Worm (Caenorhabditis elegans) whole organism, young adult: Measurements from ENCODE around the gene F42A10.5.

Experiments
- B0019.2 ChIP-seq: fragments of 200-800 bp; sonication (Bioruptor generic); conservative IDR thresholded peaks from 2 replicates; pipeline ENCODE4 v1.3.6; 2022; ENCODE audit warnings: missing genetic modification reagents, missing genetic modification characterization, missing compliant biosample characterization
- B0035.1 ChIP-seq: sonication (generic microtip); optimal IDR thresholded peaks from 2 replicates; lab custom pipeline; 2016; ENCODE audit warnings: missing genetic modification characterization, mild to moderate bottlenecking, missing compliant biosample characterization, missing genotype, missing genetic modification reagents
- B0336.3 ChIP-seq: fragments of 200-800 bp; sonication (Bioruptor generic); IDR thresholded peaks from 2 replicates; pipeline ENCODE4 v1.3.6; 2022; ENCODE audit warnings: missing genetic modification characterization, missing compliant biosample characterization
- C17E4.6 ChIP-seq: fragments of 200-800 bp; sonication (Bioruptor generic); IDR thresholded peaks from 2 replicates; pipeline ENCODE4 v1.3.6; 2022; ENCODE audit warnings: missing genetic modification reagents, missing genetic modification characterization, missing compliant biosample characterization
- D2030.7 ChIP-seq: fragments of 200-800 bp; sonication (Bioruptor generic); IDR thresholded peaks from 2 replicates; pipeline ENCODE4 v1.3.6; 2022; ENCODE audit warnings: missing genetic modification reagents, missing genetic modification characterization, missing compliant biosample characterization
- F10E7.11 ChIP-seq: sonication (generic microtip); optimal IDR thresholded peaks from 2 replicates; lab custom pipeline; 2017; ENCODE audit warnings: mild to moderate bottlenecking, missing genetic modification characterization, moderate library complexity, missing compliant biosample characterization
- F57C9.4 ChIP-seq: sonication (generic microtip); optimal IDR thresholded peaks from 2 replicates; lab custom pipeline; 2017; ENCODE audit warnings: mild to moderate bottlenecking, missing genetic modification characterization, missing compliant biosample characterization
- K12H6.12 ChIP-seq: fragments of 200-800 bp; sonication (Bioruptor generic); optimal IDR thresholded peaks from 2 replicates; lab custom pipeline; 2018; ENCODE audit warnings: mild to moderate bottlenecking, missing genetic modification characterization, missing compliant biosample characterization
- Y53G8AR.9 ChIP-seq: fragments of 200-800 bp; sonication (Bioruptor generic); conservative IDR thresholded peaks from 2 replicates; pipeline ENCODE4 v1.3.6; 2022; ENCODE audit warnings: missing genetic modification reagents, missing genetic modification characterization, missing compliant biosample characterization
- Y56A3A.18 ChIP-seq: fragments of 200-800 bp; sonication (Bioruptor generic); IDR thresholded peaks from 2 replicates; pipeline ENCODE4 v1.3.6; 2022; ENCODE audit warnings: missing genetic modification reagents, missing genetic modification characterization, missing compliant biosample characterization
- akir-1 ChIP-seq: fragments of 200-800 bp; sonication (Bioruptor generic); optimal IDR thresholded peaks from 2 replicates; lab custom pipeline; 2018; ENCODE audit warnings: mild to moderate bottlenecking, missing genetic modification characterization, moderate library complexity, missing compliant biosample characterization
- atf-7 ChIP-seq: sonication (generic microtip); optimal IDR thresholded peaks from 2 replicates; lab custom pipeline; 2017; ENCODE audit warnings: mild to moderate bottlenecking, missing genetic modification characterization, missing compliant biosample characterization
- attf-5 ChIP-seq: fragments of 200-800 bp; sonication (Bioruptor generic); optimal IDR thresholded peaks from 2 replicates; lab custom pipeline; 2018; ENCODE audit warnings: mild to moderate bottlenecking, missing genetic modification characterization, missing compliant biosample characterization
- bed-1 ChIP-seq: fragments of 200-800 bp; sonication (Bioruptor generic); IDR thresholded peaks from 2 replicates; pipeline ENCODE4 v1.3.6; 2022; ENCODE audit warnings: missing genetic modification reagents, missing genetic modification characterization, missing compliant biosample characterization
- cebp-1 ChIP-seq, 2 experiments: fragments of 200-800 bp in 1 of 2; sonication (Bioruptor generic) in 1 of 2; sonication (generic microtip) in 1 of 2; IDR thresholded peaks in 1 of 2; optimal IDR thresholded peaks in 1 of 2; 2 replicates each; pipeline versions ENCODE4 v1.3.6 to Lab custom; 2017 to 2022; ENCODE audit warnings: missing compliant biosample characterization in 2 of 2, missing genetic modification characterization in 2 of 2, mild to moderate bottlenecking in 1 of 2, missing genetic modification reagents in 1 of 2, moderate library complexity in 1 of 2
- ceh-58 ChIP-seq: fragments of 200-800 bp; sonication (Bioruptor generic); IDR thresholded peaks from 2 replicates; pipeline ENCODE4 v1.3.6; 2022; ENCODE audit warnings: missing genetic modification characterization, missing compliant biosample characterization
- chd-7 ChIP-seq: sonication (generic microtip); optimal IDR thresholded peaks from 2 replicates; lab custom pipeline; 2016; ENCODE audit warnings: mild to moderate bottlenecking, missing genetic modification characterization, moderate library complexity, missing compliant biosample characterization
- die-1 ChIP-seq: sonication (generic microtip); optimal IDR thresholded peaks from 2 replicates; lab custom pipeline; 2016; ENCODE audit warnings: missing genotype, mild to moderate bottlenecking, missing genetic modification characterization, missing compliant biosample characterization
- dpl-1 ChIP-seq: fragments of 150-350 bp; optimal IDR thresholded peaks from 2 replicates; lab custom pipeline; 2014; ENCODE audit warnings: missing biosample characterization, missing genetic modification reagents, missing genetic modification characterization
- egl-18 ChIP-seq: fragments of 200-800 bp; sonication (Bioruptor generic); IDR thresholded peaks from 2 replicates; pipeline ENCODE4 v1.3.6; 2022; ENCODE audit warnings: missing genetic modification reagents, missing genetic modification characterization, missing compliant biosample characterization
- egrh-3 ChIP-seq: fragments of 200-800 bp; sonication (Bioruptor generic); IDR thresholded peaks from 2 replicates; pipeline ENCODE4 v1.3.6; 2022; ENCODE audit warnings: missing genetic modification reagents, missing genetic modification characterization, missing compliant biosample characterization
- fkh-3 ChIP-seq: sonication (generic microtip); optimal IDR thresholded peaks from 2 replicates; lab custom pipeline; 2016; ENCODE audit warnings: mild to moderate bottlenecking, missing genetic modification characterization, missing compliant biosample characterization
- gei-17 ChIP-seq: fragments of 200-800 bp; sonication (Bioruptor generic); optimal IDR thresholded peaks from 2 replicates; lab custom pipeline; 2018; ENCODE audit warnings: mild to moderate bottlenecking, missing genetic modification characterization, missing compliant biosample characterization
- him-1 ChIP-seq: sonication (generic microtip); optimal IDR thresholded peaks from 2 replicates; lab custom pipeline; 2016; ENCODE audit warnings: missing genotype, missing genetic modification reagents, missing genetic modification characterization, missing compliant biosample characterization
- hlh-12 ChIP-seq: sonication (generic microtip); optimal IDR thresholded peaks from 2 replicates; lab custom pipeline; 2016; ENCODE audit warnings: missing genetic modification characterization, missing compliant biosample characterization
- lag-1 ChIP-seq: fragments of 200-800 bp; sonication (Bioruptor generic); IDR thresholded peaks from 2 replicates; pipeline ENCODE4 v1.3.6; 2022; ENCODE audit warnings: missing genetic modification reagents, missing genetic modification characterization, missing compliant biosample characterization
- lin-35 ChIP-seq, 3 experiments: fragments of 150-350 bp in 2 of 3; sonication (generic microtip) in 1 of 3; optimal IDR thresholded peaks; 2 replicates each; lab custom pipeline; 2014 to 2018; ENCODE audit warnings: missing biosample characterization in 3 of 3, missing genetic modification characterization in 3 of 3, missing genetic modification reagents in 3 of 3
- lsl-1 ChIP-seq: fragments of 200-800 bp; sonication (Bioruptor generic); optimal IDR thresholded peaks from 2 replicates; lab custom pipeline; 2018; ENCODE audit warnings: mild to moderate bottlenecking, missing genetic modification characterization, moderate library complexity, missing compliant biosample characterization
- lsy-27 ChIP-seq: sonication (generic microtip); optimal IDR thresholded peaks from 2 replicates; lab custom pipeline; 2017; ENCODE audit warnings: missing genetic modification characterization, mild to moderate bottlenecking, missing compliant biosample characterization, antibody characterized with exemption, missing genotype, borderline replicate concordance; ENCODE audit not compliant: insufficient read depth
- madf-8 ChIP-seq: fragments of 200-800 bp; sonication (Bioruptor generic); conservative IDR thresholded peaks from 2 replicates; pipeline ENCODE4 v1.3.6; 2022; ENCODE audit warnings: missing genetic modification reagents, missing genetic modification characterization, missing compliant biosample characterization
- mel-28 ChIP-seq: sonication (generic microtip); optimal IDR thresholded peaks from 2 replicates; lab custom pipeline; 2016; ENCODE audit warnings: borderline replicate concordance, mild to moderate bottlenecking, missing genetic modification characterization, missing compliant biosample characterization
- nhr-27 ChIP-seq: fragments of 200-800 bp; sonication (Bioruptor generic); optimal IDR thresholded peaks from 2 replicates; lab custom pipeline; 2018; ENCODE audit warnings: mild to moderate bottlenecking, missing genetic modification characterization, moderate library complexity, missing compliant biosample characterization
- rpc-1 ChIP-seq, 2 experiments: fragments of 150-350 bp in 1 of 2; sonication (generic microtip) in 1 of 2; optimal IDR thresholded peaks; 2 replicates each; lab custom pipeline; 2014 to 2018; ENCODE audit warnings: missing biosample characterization in 1 of 2, missing genetic modification characterization in 1 of 2, missing genetic modification reagents in 1 of 2, missing genotype in 1 of 2
- sea-2 ChIP-seq: fragments of 200-800 bp; sonication (Bioruptor generic); IDR thresholded peaks from 2 replicates; pipeline ENCODE4 v1.3.6; 2022; ENCODE audit warnings: missing genetic modification characterization, missing compliant biosample characterization
- snpc-1.1 ChIP-seq: sonication (generic microtip); optimal IDR thresholded peaks from 2 replicates; lab custom pipeline; 2017; ENCODE audit warnings: missing genetic modification characterization, mild to moderate bottlenecking, missing compliant biosample characterization, antibody characterized with exemption, moderate library complexity, missing genotype, missing genetic modification reagents; ENCODE audit not compliant: insufficient read depth
- snpc-3.4 ChIP-seq: sonication (generic microtip); optimal IDR thresholded peaks from 2 replicates; lab custom pipeline; 2017; ENCODE audit warnings: missing genetic modification characterization, mild to moderate bottlenecking, missing compliant biosample characterization, antibody characterized with exemption, moderate library complexity, missing genotype, missing genetic modification reagents
- somi-1 ChIP-seq: fragments of 200-800 bp; sonication (Bioruptor generic); optimal IDR thresholded peaks from 2 replicates; lab custom pipeline; 2018; ENCODE audit warnings: mild to moderate bottlenecking, missing genetic modification characterization, missing compliant biosample characterization
- tbx-9 ChIP-seq: sonication (generic microtip); optimal IDR thresholded peaks from 2 replicates; lab custom pipeline; 2016; ENCODE audit warnings: borderline replicate concordance, missing genetic modification characterization, inconsistent platforms, missing compliant biosample characterization
- tlf-1 ChIP-seq: fragments of 200-800 bp; sonication (Bioruptor generic); optimal IDR thresholded peaks from 2 replicates; lab custom pipeline; 2018; ENCODE audit warnings: mild to moderate bottlenecking, missing genetic modification characterization, missing compliant biosample characterization
- unc-130 ChIP-seq: sonication (generic microtip); optimal IDR thresholded peaks from 2 replicates; lab custom pipeline; 2016; ENCODE audit warnings: missing genetic modification reagents, missing genetic modification characterization, missing compliant biosample characterization
- zfh-2 ChIP-seq: fragments of 200-800 bp; sonication (Bioruptor generic); conservative IDR thresholded peaks from 2 replicates; pipeline ENCODE4 v1.3.6; 2022; ENCODE audit warnings: missing genetic modification reagents, missing genetic modification characterization, missing compliant biosample characterization
- zim-3 ChIP-seq: sonication (generic microtip); optimal IDR thresholded peaks from 2 replicates; lab custom pipeline; 2017; ENCODE audit warnings: mild to moderate bottlenecking, missing genetic modification characterization, moderate library complexity, missing compliant biosample characterization
- ztf-26 ChIP-seq: sonication (generic microtip); optimal IDR thresholded peaks from 2 replicates; lab custom pipeline; 2017; ENCODE audit warnings: missing genetic modification characterization, missing compliant biosample characterization
- ztf-28 ChIP-seq: fragments of 200-800 bp; sonication (Bioruptor generic); IDR thresholded peaks from 2 replicates; pipeline ENCODE4 v1.3.6; 2022; ENCODE audit warnings: missing genetic modification reagents, missing genetic modification characterization, missing compliant biosample characterization
- ztf-3 ChIP-seq: fragments of 200-800 bp; sonication (Bioruptor generic); optimal IDR thresholded peaks from 2 replicates; lab custom pipeline; 2018; ENCODE audit warnings: mild to moderate bottlenecking, missing genetic modification characterization, missing compliant biosample characterization

Gene F42A10.5

DNA sequence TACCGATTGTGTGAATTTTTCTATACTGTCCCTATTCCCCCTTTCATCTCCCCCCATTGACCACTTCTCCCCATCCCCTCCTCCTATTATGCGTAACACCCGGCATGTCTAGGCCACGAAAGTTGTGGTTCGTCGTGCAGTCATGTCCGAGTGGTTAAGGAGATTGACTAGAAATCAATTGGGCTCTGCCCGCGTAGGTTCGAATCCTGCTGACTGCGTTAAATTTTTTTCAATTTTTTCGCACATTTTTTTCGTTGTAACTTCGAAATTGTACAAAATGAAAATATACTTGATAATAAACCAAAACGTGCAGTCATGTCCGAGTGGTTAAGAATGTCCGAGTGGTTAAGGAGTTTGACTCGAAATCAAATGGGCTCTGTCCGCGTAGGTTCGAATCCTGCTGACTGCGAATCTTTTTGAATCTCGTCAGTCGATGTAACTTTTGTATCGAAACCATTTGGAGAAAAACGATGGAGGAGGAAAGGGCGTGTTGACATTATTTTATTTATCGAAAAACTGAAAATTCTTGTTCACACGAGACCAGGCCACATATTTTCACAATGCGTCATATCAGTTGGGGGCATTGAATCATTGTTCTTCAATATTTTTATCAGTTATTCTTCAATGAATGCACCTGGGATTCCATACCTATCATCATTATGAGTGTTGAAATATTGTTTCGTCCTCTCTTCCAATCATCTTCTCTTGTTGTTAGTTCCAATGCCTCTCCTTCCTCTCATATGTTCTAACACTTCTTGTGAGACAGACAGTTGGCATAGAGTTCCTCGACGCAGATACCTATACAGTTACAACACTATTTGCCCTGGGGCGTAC, 14.4 kb downstream of the F42A10.5 start, which contains the start of gene nfm-1 (continued):
- peak; percentile 42 for TF ChIP-seq dpl-1 (GFP tag; lab: Kevin White, UChicago)
- TF ChIP-seq atf-7 = peak; percentile 70
- peak; percentile 55 for TF ChIP-seq cebp-1 (GFP tag; IDR thresholded peaks at IDR 0.05; lab: Robert Waterston, UW)
- TF ChIP-seq cebp-1 (tag; optimal IDR thresholded peaks at IDR 0.05; lab: Kevin White, UChicago) = peak; percentile 74
- peak; percentile 44 for TF ChIP-seq gei-17 (GFP tag; lab: Kevin White, UChicago)
- no peak; the same call in 1 of the 2 replicates for TF ChIP-seq B0019.2 (GFP tag; lab: Robert Waterston, UW)
- no peak for TF ChIP-seq nhr-27 (tag; lab: Kevin White, UChicago)
- no peak for TF ChIP-seq lag-1 (GFP tag; lab: Robert Waterston, UW)
- TF ChIP-seq die-1 (tag; lab: Kevin White, UChicago) = peak; percentile 86
- TF ChIP-seq egl-18 (GFP tag; lab: Robert Waterston, UW) = no peak
- peak; percentile 8 for TF ChIP-seq tlf-1 (GFP tag; lab: Kevin White, UChicago)
- TF ChIP-seq ceh-58 (GFP tag; lab: Robert Waterston, UW) = no peak
- TF ChIP-seq zim-3 (tag; lab: Kevin White, UChicago) = peak; percentile 39
- TF ChIP-seq ztf-3 (GFP tag; lab: Kevin White, UChicago) = no peak
- TF ChIP-seq Y56A3A.18 (GFP tag; lab: Robert Waterston, UW) = peak; percentile 72
- peak; percentile 65 for TF ChIP-seq fkh-3 (tag; lab: Kevin White, UChicago)
- TF ChIP-seq F57C9.4 = no peak
- TF ChIP-seq akir-1 (GFP tag; lab: Kevin White, UChicago) = peak; percentile 79
- TF ChIP-seq tbx-9 (tag; lab: Kevin White, UChicago) = no peak
- TF ChIP-seq him-1 (tag; lab: Kevin White, UChicago) = peak; percentile 95
- peak; percentile 41; the same call in 1 of the 2 replicates for TF ChIP-seq madf-8
- peak; percentile 56 for TF ChIP-seq attf-5
- TF ChIP-seq Y53G8AR.9 (GFP tag; lab: Robert Waterston, UW) = peak; percentile 68
- TF ChIP-seq D2030.7 (GFP tag; lab: Robert Waterston, UW) = peak; percentile 87
- TF ChIP-seq somi-1 = peak; percentile 71
- TF ChIP-seq unc-130 (GFP tag; lab: Kevin White, UChicago) = peak; percentile 54
- TF ChIP-seq sea-2 (GFP tag; lab: Robert Waterston, UW) = no peak
- 0 out of 2 replicates have a peak, but pooled peaks have one; percentile 41 for TF ChIP-seq C17E4.6
- peak; percentile 57 for TF ChIP-seq snpc-1.1 (tag; lab: Kevin White, UChicago)
- no peak for TF ChIP-seq mel-28
- TF ChIP-seq chd-7 (tag; lab: Kevin White, UChicago) = peak; percentile 84
- TF ChIP-seq ztf-26 (tag; lab: Kevin White, UChicago) = peak; percentile 69
- no peak for TF ChIP-seq egrh-3 (GFP tag; lab: Robert Waterston, UW)
- TF ChIP-seq hlh-12 (tag; lab: Kevin White, UChicago) = no peak
- TF ChIP-seq lsy-27 (tag; lab: Kevin White, UChicago) = peak; percentile 37
- peak; percentile 17 for TF ChIP-seq F10E7.11 (tag; lab: Kevin White, UChicago)
- no peak for TF ChIP-seq bed-1 (GFP tag; lab: Robert Waterston, UW)
- TF ChIP-seq ztf-28 (GFP tag; lab: Robert Waterston, UW) = 0 out of 2 replicates have a peak, but pooled peaks have one; percentile 49
- no peak for TF ChIP-seq B0035.1 (tag; lab: Kevin White, UChicago)
- no peak for TF ChIP-seq zfh-2 (GFP tag; lab: Robert Waterston, UW)
- peak; percentile 79 for TF ChIP-seq B0336.3
- TF ChIP-seq K12H6.12 (tag; lab: Kevin White, UChicago) = peak; percentile 61
- TF ChIP-seq rpc-1 (optimal IDR thresholded peaks at IDR 0.05; lab: Kevin White, UChicago) = peak; percentile 84
- TF ChIP-seq rpc-1 (tag; optimal IDR thresholded peaks at IDR 0.05; lab: Kevin White, UChicago) = peak; percentile 91
- peak; percentile 60 for TF ChIP-seq lsl-1 (GFP tag; lab: Kevin White, UChicago)
- peak; percentile 57 for TF ChIP-seq snpc-3.4 (tag; lab: Kevin White, UChicago)
- peak in 1 of 3 experiments; percentile 60 for TF ChIP-seq lin-35 (GFP tag; optimal IDR thresholded peaks at IDR 0.05; lab: Kevin White, UChicago)
